Worm (Caenorhabditis elegans): ENCODE measurements around the gene odr-1.
A peak's percentile ranks its signal among the peaks of the same experiment; 100 is the strongest.

odr-1 gene

ce11 chrX:13550890-13551289 lies at the start of gene odr-1:
odr-1 (minus strand) TSS chrX:13550990.
- TF ChIP-seq ceh-34 (tag; optimal IDR thresholded peaks at IDR 0.05), result no peak
- TF ChIP-seq eyg-1 (tag; optimal IDR thresholded peaks at IDR 0.05), result no peak
- no peak for TF ChIP-seq nhr-232 (tag; optimal IDR thresholded peaks at IDR 0.05)
- TF ChIP-seq ceh-45 (GFP tag; IDR thresholded peaks at IDR 0.05), result no peak
- no peak for TF ChIP-seq hlh-8 (tag; optimal IDR thresholded peaks at IDR 0.05)

DNA sequence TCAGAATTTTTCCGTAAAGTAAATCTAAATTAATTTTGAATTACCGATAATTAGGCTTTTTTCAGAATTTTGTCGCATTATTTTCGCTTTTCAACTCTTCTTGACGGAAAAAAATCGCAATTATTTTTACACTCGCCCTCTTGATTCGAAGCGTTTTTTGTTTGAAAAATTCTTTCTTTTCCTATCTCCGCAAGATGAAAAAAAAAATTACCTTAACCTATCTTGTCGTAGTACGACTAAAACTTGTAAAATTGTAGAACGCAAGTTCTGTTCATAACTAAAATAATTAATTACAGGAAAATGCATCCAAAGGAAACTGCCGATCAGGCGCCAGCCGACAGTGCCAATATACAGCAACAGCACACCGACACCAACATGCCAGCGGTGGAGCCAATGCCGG lies 49.3 kb upstream of the odr-1 start, which contains the start of gene F54B11.7:
Gene F54B11.7 (plus strand): TSS at position 301 of the 400 bp plus-strand sequence.
- TF ChIP-seq K09A11.1 (tag; optimal IDR thresholded peaks at IDR 0.05; ENCODE audit: insufficient read depth), result no peak
- TF ChIP-seq ceh-19 (GFP tag; optimal IDR thresholded peaks at IDR 0.05), result no peak
- no peak for TF ChIP-seq dmd-4 (tag; optimal IDR thresholded peaks at IDR 0.05; ENCODE audit: borderline replicate concordance)
- TF ChIP-seq zip-5 (tag; optimal IDR thresholded peaks at IDR 0.05), result no peak
- no peak for TF ChIP-seq pax-1 (tag; optimal IDR thresholded peaks at IDR 0.05)
- no peak for TF ChIP-seq ztf-16 (tag; optimal IDR thresholded peaks at IDR 0.05)
- no peak for TF ChIP-seq ceh-9 (tag; optimal IDR thresholded peaks at IDR 0.05)
- TF ChIP-seq che-1 (tag; optimal IDR thresholded peaks at IDR 0.05), result no peak
- no peak for TF ChIP-seq madf-2 (tag; optimal IDR thresholded peaks at IDR 0.05)
- TF ChIP-seq gmeb-2 (tag; optimal IDR thresholded peaks at IDR 0.05), result no peak
- TF ChIP-seq tbx-2 (tag; optimal IDR thresholded peaks at IDR 0.05), result no peak
- TF ChIP-seq pha-4 (tag; optimal IDR thresholded peaks at IDR 0.05), result no peak
- no peak for TF ChIP-seq ceh-24 (tag; optimal IDR thresholded peaks at IDR 0.05)
- TF ChIP-seq ceh-31 (tag; optimal IDR thresholded peaks at IDR 0.05), result no peak
- no peak for TF ChIP-seq ama-1 (optimal IDR thresholded peaks at IDR 0.05)
- TF ChIP-seq ceh-45 (GFP tag; IDR thresholded peaks at IDR 0.05), result no peak
- TF ChIP-seq ref-2 (tag; optimal IDR thresholded peaks at IDR 0.05), result no peak

ce11 chrX:13598021-13598499 lies 47.3 kb upstream of the odr-1 start, which contains the start of gene bra-1:
bra-1 (plus strand) TSS chrX:13598449.
- TF ChIP-seq ceh-14 (tag; optimal IDR thresholded peaks at IDR 0.05) (peak; percentile 66), pag-3 (tag; optimal IDR thresholded peaks at IDR 0.05; ENCODE audit: borderline replicate concordance) (peak; percentile 13), lim-6 (tag; optimal IDR thresholded peaks at IDR 0.05) (peak; percentile 64), hlh-30 (tag; optimal IDR thresholded peaks at IDR 0.05; ENCODE audit: insufficient read depth) (peak; percentile 94), ceh-2 (tag; optimal IDR thresholded peaks at IDR 0.05) (peak; percentile 17), ceh-9 (tag; optimal IDR thresholded peaks at IDR 0.05) (no peak), tbx-2 (tag; optimal IDR thresholded peaks at IDR 0.05) (peak; percentile 75), ceh-34 (tag; optimal IDR thresholded peaks at IDR 0.05) (no peak), T23F11.4 (GFP tag; optimal IDR thresholded peaks at IDR 0.05) (no peak), ceh-19 (GFP tag; optimal IDR thresholded peaks at IDR 0.05) (no peak), unc-3 (GFP tag; conservative IDR thresholded peaks at IDR 0.05) (no peak), unc-3 (tag; optimal IDR thresholded peaks at IDR 0.05) (no peak), ceh-31 (tag; optimal IDR thresholded peaks at IDR 0.05) (peak; percentile 81), ceh-30 (tag; optimal IDR thresholded peaks at IDR 0.05) (no peak), ref-2 (tag; optimal IDR thresholded peaks at IDR 0.05) (peak; percentile 32), unc-55 (GFP tag; optimal IDR thresholded peaks at IDR 0.05) (peak; percentile 58), ttx-3 (tag; optimal IDR thresholded peaks at IDR 0.05) (peak; percentile 16), unc-42 (tag; optimal IDR thresholded peaks at IDR 0.05) (peak; percentile 81), nfya-1 (tag; optimal IDR thresholded peaks at IDR 0.05) (peak; percentile 58), ceh-18 (tag; optimal IDR thresholded peaks at IDR 0.05) (peak; percentile 21), C08G9.2 (tag; optimal IDR thresholded peaks at IDR 0.05) (peak; percentile 15), sdc-2 (tag; optimal IDR thresholded peaks at IDR 0.05) (peak; percentile 79), pros-1 (tag; optimal IDR thresholded peaks at IDR 0.05) (peak; percentile 4), hlh-6 (tag; optimal IDR thresholded peaks at IDR 0.05) (peak; percentile 46), unc-86 (tag; optimal IDR thresholded peaks at IDR 0.05) (peak; percentile 26), ceh-48 (tag; optimal IDR thresholded peaks at IDR 0.05) (peak; percentile 47), syd-9 (tag; optimal IDR thresholded peaks at IDR 0.05) (peak; percentile 25), ceh-6 (GFP tag; optimal IDR thresholded peaks at IDR 0.05) (no peak)

All from whole organism, late embryonic.